Worm (Caenorhabditis elegans) whole organism, young adult: Measurements from ENCODE around the gene K02D10.3.

Experiments
- B0035.1 ChIP-seq: sonication (generic microtip); optimal IDR thresholded peaks from 2 replicates; lab custom pipeline; 2016; ENCODE audit warnings: missing genetic modification characterization, mild to moderate bottlenecking, missing compliant biosample characterization, missing genotype, missing genetic modification reagents
- B0336.3 ChIP-seq: fragments of 200-800 bp; sonication (Bioruptor generic); IDR thresholded peaks from 2 replicates; pipeline ENCODE4 v1.3.6; 2022; ENCODE audit warnings: missing genetic modification characterization, missing compliant biosample characterization
- C06A6.2 ChIP-seq: fragments of 200-800 bp; sonication (Bioruptor generic); conservative IDR thresholded peaks from 2 replicates; pipeline ENCODE4 v1.3.6; 2022; ENCODE audit warnings: missing genetic modification characterization, missing compliant biosample characterization
- F10E7.11 ChIP-seq: sonication (generic microtip); optimal IDR thresholded peaks from 2 replicates; lab custom pipeline; 2017; ENCODE audit warnings: mild to moderate bottlenecking, missing genetic modification characterization, moderate library complexity, missing compliant biosample characterization
- F55B11.4 ChIP-seq: sonication (generic microtip); optimal IDR thresholded peaks from 2 replicates; lab custom pipeline; 2016; ENCODE audit warnings: missing compliant biosample characterization, missing genetic modification characterization, borderline replicate concordance; ENCODE audit not compliant: insufficient read depth
- Y53G8AR.9 ChIP-seq: fragments of 200-800 bp; sonication (Bioruptor generic); conservative IDR thresholded peaks from 2 replicates; pipeline ENCODE4 v1.3.6; 2022; ENCODE audit warnings: missing genetic modification reagents, missing genetic modification characterization, missing compliant biosample characterization
- Y95B8A.8 ChIP-seq: fragments of 200-800 bp; sonication (Bioruptor generic); IDR thresholded peaks from 2 replicates; pipeline ENCODE4 v1.3.6; 2022; ENCODE audit warnings: missing genetic modification reagents, missing genetic modification characterization, missing compliant biosample characterization
- ZK185.1 ChIP-seq: sonication (generic microtip); optimal IDR thresholded peaks from 2 replicates; lab custom pipeline; 2016; ENCODE audit warnings: mild to moderate bottlenecking, missing genetic modification characterization, missing compliant biosample characterization; ENCODE audit not compliant: poor library complexity, severe bottlenecking
- ama-1 ChIP-seq, 3 experiments: fragments of 150-350 bp in 1 of 3; sonication (generic microtip) in 2 of 3; optimal IDR thresholded peaks; 2 replicates each; lab custom pipeline; 2014 to 2018; ENCODE audit warnings: missing biosample characterization in 2 of 3, missing genetic modification characterization in 2 of 3, missing genetic modification reagents in 2 of 3
- aptf-2 ChIP-seq: fragments of 200-800 bp; sonication (Bioruptor generic); conservative IDR thresholded peaks from 2 replicates; pipeline ENCODE4 v1.3.6; 2022; ENCODE audit warnings: missing genetic modification reagents, missing genetic modification characterization, missing compliant biosample characterization
- attf-3 ChIP-seq: fragments of 200-800 bp; sonication (Bioruptor generic); conservative IDR thresholded peaks from 2 replicates; pipeline ENCODE4 v1.3.6; 2022; ENCODE audit warnings: missing genetic modification reagents, missing genetic modification characterization, missing compliant biosample characterization
- cebp-1 ChIP-seq, 2 experiments: fragments of 200-800 bp in 1 of 2; sonication (Bioruptor generic) in 1 of 2; sonication (generic microtip) in 1 of 2; IDR thresholded peaks in 1 of 2; optimal IDR thresholded peaks in 1 of 2; 2 replicates each; pipeline versions ENCODE4 v1.3.6 to Lab custom; 2017 to 2022; ENCODE audit warnings: missing compliant biosample characterization in 2 of 2, missing genetic modification characterization in 2 of 2, mild to moderate bottlenecking in 1 of 2, missing genetic modification reagents in 1 of 2, moderate library complexity in 1 of 2
- ceh-100 ChIP-seq: fragments of 200-800 bp; sonication (Bioruptor generic); IDR thresholded peaks from 2 replicates; pipeline ENCODE4 v1.3.6; 2022; ENCODE audit warnings: missing genetic modification reagents, missing genetic modification characterization, missing compliant biosample characterization
- ceh-27 ChIP-seq: fragments of 200-800 bp; sonication (Bioruptor generic); optimal IDR thresholded peaks from 2 replicates; lab custom pipeline; 2018; ENCODE audit warnings: mild to moderate bottlenecking, missing genetic modification characterization, moderate library complexity, missing compliant biosample characterization
- die-1 ChIP-seq: sonication (generic microtip); optimal IDR thresholded peaks from 2 replicates; lab custom pipeline; 2016; ENCODE audit warnings: missing genotype, mild to moderate bottlenecking, missing genetic modification characterization, missing compliant biosample characterization
- efl-1 ChIP-seq: fragments of 150-350 bp; optimal IDR thresholded peaks from 2 replicates; lab custom pipeline; 2014; ENCODE audit warnings: missing biosample characterization, missing genetic modification reagents, missing genetic modification characterization
- gei-17 ChIP-seq: fragments of 200-800 bp; sonication (Bioruptor generic); optimal IDR thresholded peaks from 2 replicates; lab custom pipeline; 2018; ENCODE audit warnings: mild to moderate bottlenecking, missing genetic modification characterization, missing compliant biosample characterization
- hlh-12 ChIP-seq: sonication (generic microtip); optimal IDR thresholded peaks from 2 replicates; lab custom pipeline; 2016; ENCODE audit warnings: missing genetic modification characterization, missing compliant biosample characterization
- hlh-26 ChIP-seq: fragments of 200-800 bp; sonication (Bioruptor generic); conservative IDR thresholded peaks from 2 replicates; pipeline ENCODE4 v1.3.6; 2022; ENCODE audit warnings: missing genetic modification reagents, missing genetic modification characterization, missing compliant biosample characterization
- hmg-1.2 ChIP-seq: fragments of 200-800 bp; sonication (Bioruptor generic); IDR thresholded peaks from 2 replicates; pipeline ENCODE4 v1.3.6; 2022; ENCODE audit warnings: missing genetic modification reagents, missing genetic modification characterization, missing compliant biosample characterization
- hrde-1 ChIP-seq: sonication (generic microtip); optimal IDR thresholded peaks from 2 replicates; lab custom pipeline; 2016; ENCODE audit warnings: missing genetic modification characterization, mild to moderate bottlenecking, missing compliant biosample characterization, moderate library complexity, missing genotype, missing genetic modification reagents, borderline replicate concordance
- lag-1 ChIP-seq: fragments of 200-800 bp; sonication (Bioruptor generic); IDR thresholded peaks from 2 replicates; pipeline ENCODE4 v1.3.6; 2022; ENCODE audit warnings: missing genetic modification reagents, missing genetic modification characterization, missing compliant biosample characterization
- let-607 ChIP-seq, 2 experiments: fragments of 200-800 bp in 1 of 2; sonication (Bioruptor generic) in 1 of 2; sonication (generic microtip) in 1 of 2; optimal IDR thresholded peaks; 2 replicates each; lab custom pipeline; 2016 to 2018; ENCODE audit warnings: mild to moderate bottlenecking in 2 of 2, missing compliant biosample characterization in 2 of 2, missing genetic modification characterization in 2 of 2, moderate library complexity in 2 of 2, missing genotype in 1 of 2
- lin-26 ChIP-seq: fragments of 200-800 bp; sonication (Bioruptor generic); IDR thresholded peaks from 2 replicates; pipeline ENCODE4 v1.3.6; 2022; ENCODE audit warnings: missing genetic modification reagents, missing genetic modification characterization, missing compliant biosample characterization
- lin-40 ChIP-seq: sonication (generic microtip); optimal IDR thresholded peaks from 2 replicates; lab custom pipeline; 2016; ENCODE audit warnings: missing genetic modification characterization, mild to moderate bottlenecking, missing compliant biosample characterization, missing genotype, missing genetic modification reagents
- lin-54 ChIP-seq: fragments of 200-800 bp; sonication (Bioruptor generic); optimal IDR thresholded peaks from 2 replicates; lab custom pipeline; 2018; ENCODE audit warnings: mild to moderate bottlenecking, missing genetic modification characterization, missing compliant biosample characterization
- lir-1 ChIP-seq: fragments of 200-800 bp; sonication (Bioruptor generic); conservative IDR thresholded peaks from 2 replicates; pipeline ENCODE4 v1.3.6; 2022; ENCODE audit warnings: missing genetic modification reagents, missing genetic modification characterization, missing compliant biosample characterization
- lsy-27 ChIP-seq: sonication (generic microtip); optimal IDR thresholded peaks from 2 replicates; lab custom pipeline; 2017; ENCODE audit warnings: missing genetic modification characterization, mild to moderate bottlenecking, missing compliant biosample characterization, antibody characterized with exemption, missing genotype, borderline replicate concordance; ENCODE audit not compliant: insufficient read depth
- mel-28 ChIP-seq: sonication (generic microtip); optimal IDR thresholded peaks from 2 replicates; lab custom pipeline; 2016; ENCODE audit warnings: borderline replicate concordance, mild to moderate bottlenecking, missing genetic modification characterization, missing compliant biosample characterization
- mxl-1 ChIP-seq: sonication (generic microtip); optimal IDR thresholded peaks from 2 replicates; lab custom pipeline; 2016; ENCODE audit warnings: missing genetic modification characterization, missing compliant biosample characterization
- nhr-27 ChIP-seq: fragments of 200-800 bp; sonication (Bioruptor generic); optimal IDR thresholded peaks from 2 replicates; lab custom pipeline; 2018; ENCODE audit warnings: mild to moderate bottlenecking, missing genetic modification characterization, moderate library complexity, missing compliant biosample characterization
- nhr-80 ChIP-seq: sonication (generic microtip); optimal IDR thresholded peaks from 2 replicates; lab custom pipeline; 2016; ENCODE audit warnings: missing genetic modification characterization, missing compliant biosample characterization
- pha-4 ChIP-seq: fragments of 150-350 bp; sonication (generic microtip); optimal IDR thresholded peaks from 2 replicates; lab custom pipeline; 2014; ENCODE audit warnings: missing biosample characterization, missing genetic modification reagents, missing genetic modification characterization
- sea-2 ChIP-seq: fragments of 200-800 bp; sonication (Bioruptor generic); IDR thresholded peaks from 2 replicates; pipeline ENCODE4 v1.3.6; 2022; ENCODE audit warnings: missing genetic modification characterization, missing compliant biosample characterization
- snpc-1.3 ChIP-seq: sonication (generic microtip); optimal IDR thresholded peaks from 2 replicates; lab custom pipeline; 2017; ENCODE audit warnings: missing genetic modification characterization, mild to moderate bottlenecking, missing compliant biosample characterization, antibody characterized with exemption, moderate library complexity, missing genotype, missing genetic modification reagents; ENCODE audit not compliant: insufficient read depth
- somi-1 ChIP-seq: fragments of 200-800 bp; sonication (Bioruptor generic); optimal IDR thresholded peaks from 2 replicates; lab custom pipeline; 2018; ENCODE audit warnings: mild to moderate bottlenecking, missing genetic modification characterization, missing compliant biosample characterization
- sptf-2 ChIP-seq: fragments of 200-800 bp; sonication (Bioruptor generic); optimal IDR thresholded peaks from 2 replicates; lab custom pipeline; 2018; ENCODE audit warnings: mild to moderate bottlenecking, missing genetic modification characterization, missing compliant biosample characterization
- tbp1 ChIP-seq: fragments of 200-800 bp; sonication (Bioruptor generic); optimal IDR thresholded peaks from 2 replicates; lab custom pipeline; 2018; ENCODE audit warnings: mild to moderate bottlenecking, missing genetic modification characterization, missing compliant biosample characterization
- unc-130 ChIP-seq: sonication (generic microtip); optimal IDR thresholded peaks from 2 replicates; lab custom pipeline; 2016; ENCODE audit warnings: missing genetic modification reagents, missing genetic modification characterization, missing compliant biosample characterization
- unc-62 ChIP-seq: fragments of 150-350 bp; optimal IDR thresholded peaks from 2 replicates; lab custom pipeline; 2014; ENCODE audit warnings: missing biosample characterization, missing genetic modification reagents, missing genetic modification characterization
- xnd-1 ChIP-seq: sonication (generic microtip); optimal IDR thresholded peaks from 2 replicates; lab custom pipeline; 2016; ENCODE audit warnings: missing genotype, missing genetic modification reagents, missing genetic modification characterization, missing compliant biosample characterization
- zfh-2 ChIP-seq: fragments of 200-800 bp; sonication (Bioruptor generic); conservative IDR thresholded peaks from 2 replicates; pipeline ENCODE4 v1.3.6; 2022; ENCODE audit warnings: missing genetic modification reagents, missing genetic modification characterization, missing compliant biosample characterization
- ztf-28 ChIP-seq: fragments of 200-800 bp; sonication (Bioruptor generic); IDR thresholded peaks from 2 replicates; pipeline ENCODE4 v1.3.6; 2022; ENCODE audit warnings: missing genetic modification reagents, missing genetic modification characterization, missing compliant biosample characterization

Gene K02D10.3

DNA sequence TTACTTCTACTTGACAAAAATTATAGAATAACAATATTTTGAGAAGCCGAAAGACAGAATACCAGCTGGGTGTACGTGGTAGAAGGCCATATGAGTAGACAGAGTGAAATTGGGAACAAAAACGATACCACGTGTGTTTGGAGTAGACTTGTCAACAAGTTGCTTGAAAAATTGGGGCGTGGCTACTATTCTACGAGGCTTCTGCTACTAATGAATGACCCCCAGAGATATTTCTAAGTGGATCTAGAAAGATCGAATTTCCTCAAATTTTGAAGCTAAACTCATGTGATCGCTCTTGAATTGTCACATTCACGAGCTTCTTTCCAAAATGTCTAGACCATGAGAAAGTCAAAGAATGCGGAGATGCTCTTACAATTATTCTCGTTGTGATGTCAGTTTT lies 9.7 kb downstream of the K02D10.3 start:
- TF ChIP-seq mel-28, result no peak
- no peak for TF ChIP-seq B0336.3 (GFP tag; lab: Robert Waterston, UW)
- TF ChIP-seq zfh-2 (GFP tag; lab: Robert Waterston, UW), result no peak
- no peak for TF ChIP-seq aptf-2
- 0 out of 2 replicates have a peak, but pooled peaks have one; percentile 15 for TF ChIP-seq Y53G8AR.9
- TF ChIP-seq somi-1, result no peak
- no peak for TF ChIP-seq ZK185.1 (tag; lab: Kevin White, UChicago)
- no peak for TF ChIP-seq nhr-27 (tag; lab: Kevin White, UChicago)
- no peak for TF ChIP-seq lin-54
- peak; percentile 16 for TF ChIP-seq nhr-80 (tag; lab: Kevin White, UChicago)
- no peak for TF ChIP-seq lir-1
- TF ChIP-seq ztf-28 (GFP tag; lab: Robert Waterston, UW), result no peak

ce11 chrIII:8761040-8761654 lies 10.6 kb downstream of the K02D10.3 start, which contains the start of gene aak-1:
TSS of gene aak-1 (minus strand) at chrIII:8761090.
- no peak for TF ChIP-seq C06A6.2 (GFP tag; lab: Robert Waterston, UW)
- no peak for TF ChIP-seq let-607 (tag; optimal IDR thresholded peaks at IDR 0.05; lab: Kevin White, UChicago)
- no peak for TF ChIP-seq sptf-2 (GFP tag; lab: Kevin White, UChicago)
- TF ChIP-seq efl-1, result no peak
- TF ChIP-seq hlh-12 (tag; lab: Kevin White, UChicago), result no peak
- no peak for TF ChIP-seq B0035.1 (tag; lab: Kevin White, UChicago)
- no peak for TF ChIP-seq ceh-100
- no peak for TF ChIP-seq lag-1 (GFP tag; lab: Robert Waterston, UW)
- TF ChIP-seq unc-130, result no peak
- no peak for TF ChIP-seq mel-28
- no peak for TF ChIP-seq snpc-1.3 (tag; lab: Kevin White, UChicago)
- TF ChIP-seq lin-40 (tag; lab: Kevin White, UChicago), result no peak
- no peak for TF ChIP-seq mxl-1 (tag; lab: Kevin White, UChicago)
- no peak for TF ChIP-seq pha-4
- TF ChIP-seq F10E7.11 (tag; lab: Kevin White, UChicago), result no peak
- no peak for TF ChIP-seq ceh-27 (GFP tag; lab: Kevin White, UChicago)
- no peak for TF ChIP-seq hmg-1.2 (GFP tag; lab: Robert Waterston, UW)
- TF ChIP-seq lsy-27 (tag; lab: Kevin White, UChicago), result no peak
- no peak for TF ChIP-seq sea-2 (GFP tag; lab: Robert Waterston, UW)

- TF ChIP-seq attf-3 (GFP tag; lab: Robert Waterston, UW) (peak; percentile 81), C06A6.2 (GFP tag; lab: Robert Waterston, UW) (no peak)
Observed at ce11 chrIII:8754682-8755081, 17.1 kb downstream of the K02D10.3 start, which contains the start of gene tomm-70. TSS of gene tomm-70 (minus strand) at chrIII:8754750.

DNA sequence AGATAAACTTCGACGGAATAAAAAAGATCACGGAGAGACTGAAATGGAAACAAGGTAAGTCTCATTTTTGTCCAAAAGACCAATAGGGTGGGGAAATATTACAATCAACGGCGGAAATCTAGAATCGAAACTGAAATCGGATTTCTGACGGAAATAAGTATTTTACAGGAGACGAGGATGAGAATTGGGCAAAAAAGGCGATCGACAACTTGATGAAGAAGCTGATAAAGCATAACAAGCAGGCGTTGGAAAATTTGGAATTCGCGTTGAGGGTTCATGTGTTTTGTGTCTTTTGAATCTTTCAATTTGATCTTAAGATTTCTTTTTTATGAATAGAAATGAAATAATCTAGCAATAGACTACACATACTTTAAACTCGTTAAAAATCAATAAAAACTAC lies 21.1 kb downstream of the K02D10.3 start, which contains the start of gene ugtp-1:
TSS of gene ugtp-1 (minus strand) at position 101 of the 400 bp plus-strand sequence.
- TF ChIP-seq unc-62 (GFP tag; lab: Kevin White, UChicago), result no peak
- TF ChIP-seq gei-17 (GFP tag; lab: Kevin White, UChicago), result no peak
- TF ChIP-seq lin-26, result no peak
- TF ChIP-seq hrde-1 (tag; lab: Kevin White, UChicago), result no peak
- no peak for TF ChIP-seq lir-1
- no peak for TF ChIP-seq F55B11.4 (tag; lab: Kevin White, UChicago)
- no peak for TF ChIP-seq hlh-26 (GFP tag; lab: Robert Waterston, UW)
- TF ChIP-seq cebp-1 (GFP tag; IDR thresholded peaks at IDR 0.05; lab: Robert Waterston, UW), result no peak
- no peak for TF ChIP-seq cebp-1 (tag; optimal IDR thresholded peaks at IDR 0.05; lab: Kevin White, UChicago)
- TF ChIP-seq die-1, result no peak
- TF ChIP-seq ama-1 (optimal IDR thresholded peaks at IDR 0.05; lab: Kevin White, UChicago), result no peak
- no peak for TF ChIP-seq ama-1 (GFP tag; optimal IDR thresholded peaks at IDR 0.05; lab: Kevin White, UChicago)
- no peak for TF ChIP-seq tbp1
- no peak for TF ChIP-seq Y95B8A.8
- TF ChIP-seq xnd-1, result no peak
